Fruit fly (Drosophila melanogaster) whole organism, embryonic: ENCODE data around the gene Atx2.

Source experiments
- B-H2 ChIP-seq: fragments of 200-800 bp; sonication (Bioruptor generic); optimal IDR thresholded peaks from 2 replicates; lab custom pipeline; 2018; ENCODE audit warnings: missing biosample characterization, mild to moderate bottlenecking, missing genetic modification characterization
- BEAF-32 ChIP-seq: fragments of 200-800 bp; sonication (Bioruptor generic); optimal IDR thresholded peaks from 3 replicates; lab custom pipeline; 2017; ENCODE audit warnings: missing biosample characterization, missing genetic modification characterization, mild to moderate bottlenecking, moderate library complexity, missing genetic modification reagents
- Bgb ChIP-seq: fragments of 200-800 bp; sonication (Bioruptor generic); IDR thresholded peaks from 2 replicates; pipeline ENCODE4 v1.3.6; 2022; ENCODE audit warnings: missing biosample characterization, missing genetic modification characterization; ENCODE audit not compliant: partially characterized antibody
- CG12299 ChIP-seq: fragments of 200-800 bp; sonication (Bioruptor generic); optimal IDR thresholded peaks from 2 replicates; lab custom pipeline; 2018; ENCODE audit warnings: missing biosample characterization, mild to moderate bottlenecking, missing genetic modification characterization
- CG13287 ChIP-seq: fragments of 200-800 bp; sonication (Bioruptor generic); IDR thresholded peaks from 2 replicates; pipeline ENCODE4 v1.3.6; 2022; ENCODE audit warnings: missing biosample characterization, missing genetic modification characterization; ENCODE audit not compliant: partially characterized antibody
- CG14860 ChIP-seq: fragments of 200-800 bp; sonication (Bioruptor generic); IDR thresholded peaks from 3 replicates; pipeline ENCODE4 v1.3.6; 2022; ENCODE audit warnings: missing biosample characterization, missing genetic modification characterization; ENCODE audit not compliant: partially characterized antibody
- CG1603 ChIP-seq: fragments of 200-800 bp; sonication (Bioruptor generic); optimal IDR thresholded peaks from 2 replicates; lab custom pipeline; 2019; ENCODE audit warnings: missing biosample characterization, mild to moderate bottlenecking, missing genetic modification characterization, moderate library complexity
- CG17802 ChIP-seq: fragments of 200-800 bp; sonication (Bioruptor generic); optimal IDR thresholded peaks from 2 replicates; lab custom pipeline; 2018; ENCODE audit warnings: missing biosample characterization, mild to moderate bottlenecking, missing genetic modification characterization, moderate library complexity
- CG18619 ChIP-seq: fragments of 200-800 bp; sonication (Bioruptor generic); optimal IDR thresholded peaks from 3 replicates; lab custom pipeline; 2017; ENCODE audit warnings: missing biosample characterization, mild to moderate bottlenecking, missing genetic modification characterization
- CG2120 ChIP-seq: fragments of 200-800 bp; sonication (Bioruptor generic); optimal IDR thresholded peaks from 3 replicates; lab custom pipeline; 2016; ENCODE audit warnings: missing biosample characterization, missing genetic modification characterization
- CG2129 ChIP-seq: fragments of 200-800 bp; sonication (Bioruptor generic); IDR thresholded peaks from 2 replicates; pipeline ENCODE4 v1.3.6; 2022; ENCODE audit warnings: missing biosample characterization, missing genetic modification characterization; ENCODE audit not compliant: partially characterized antibody
- CG2712 ChIP-seq: fragments of 200-800 bp; optimal IDR thresholded peaks from 3 replicates; lab custom pipeline; 2019; ENCODE audit warnings: missing biosample characterization, mild to moderate bottlenecking, missing genetic modification characterization, moderate library complexity
- CG31365 ChIP-seq: fragments of 200-800 bp; sonication (Bioruptor generic); optimal IDR thresholded peaks from 2 replicates; lab custom pipeline; 2018; ENCODE audit warnings: missing biosample characterization, mild to moderate bottlenecking, missing genetic modification characterization
- CG3407 ChIP-seq: fragments of 200-800 bp; sonication (Bioruptor generic); optimal IDR thresholded peaks from 2 replicates; lab custom pipeline; 2018; ENCODE audit warnings: missing biosample characterization, mild to moderate bottlenecking, missing genetic modification characterization
- CG4617 ChIP-seq: fragments of 200-800 bp; sonication (Bioruptor generic); optimal IDR thresholded peaks from 3 replicates; lab custom pipeline; 2016; ENCODE audit warnings: missing biosample characterization, missing genetic modification characterization, borderline replicate concordance
- CG5953 ChIP-seq: fragments of 200-800 bp; sonication (Bioruptor generic); IDR thresholded peaks from 2 replicates; pipeline ENCODE4 v1.3.6; 2022; ENCODE audit warnings: missing biosample characterization, missing genetic modification characterization
- CG6765 ChIP-seq: fragments of 200-800 bp; sonication (Bioruptor generic); optimal IDR thresholded peaks from 3 replicates; lab custom pipeline; 2017; ENCODE audit warnings: missing biosample characterization, mild to moderate bottlenecking, missing genetic modification characterization
- CG6791 ChIP-seq: fragments of 200-800 bp; sonication (Bioruptor generic); IDR thresholded peaks from 3 replicates; pipeline ENCODE4 v1.3.6; 2022; ENCODE audit warnings: missing biosample characterization, missing genetic modification characterization; ENCODE audit not compliant: partially characterized antibody
- CG8290 ChIP-seq, 3 experiments: fragments of 200-800 bp; sonication (Bioruptor generic); optimal IDR thresholded peaks; 2 replicates each; lab custom pipeline; 2016 to 2019; ENCODE audit warnings: missing biosample characterization in 3 of 3, missing genetic modification characterization in 3 of 3, mild to moderate bottlenecking in 2 of 3, moderate library complexity in 1 of 3
- CG8924 ChIP-seq: fragments of 200-800 bp; optimal IDR thresholded peaks from 3 replicates; lab custom pipeline; 2019; ENCODE audit warnings: missing biosample characterization, mild to moderate bottlenecking, missing genetic modification characterization, moderate library complexity
- CG8944 ChIP-seq: fragments of 200-800 bp; sonication (Bioruptor generic); optimal IDR thresholded peaks from 3 replicates; lab custom pipeline; 2016; ENCODE audit warnings: missing biosample characterization, missing genetic modification characterization
- Dbx ChIP-seq: fragments of 200-800 bp; sonication (Bioruptor generic); IDR thresholded peaks from 3 replicates; pipeline ENCODE4 v1.3.6; 2022; ENCODE audit warnings: missing biosample characterization, missing genetic modification characterization
- Doc3 ChIP-seq: fragments of 200-800 bp; sonication (Bioruptor generic); IDR thresholded peaks from 3 replicates; pipeline ENCODE4 v1.3.6; 2022; ENCODE audit warnings: missing biosample characterization, missing genetic modification characterization; ENCODE audit not compliant: partially characterized antibody
- E2f2 ChIP-seq: fragments of 200-800 bp; sonication (Bioruptor generic); IDR thresholded peaks from 2 replicates; pipeline ENCODE4 v1.3.6; 2022; ENCODE audit warnings: missing biosample characterization, missing genetic modification characterization
- Fer1 ChIP-seq: fragments of 200-800 bp; sonication (Bioruptor generic); optimal IDR thresholded peaks from 2 replicates; lab custom pipeline; 2017; ENCODE audit warnings: missing biosample characterization, mild to moderate bottlenecking, missing genetic modification characterization
- HLH4C ChIP-seq: fragments of 200-800 bp; sonication (Bioruptor generic); IDR thresholded peaks from 3 replicates; pipeline ENCODE4 v1.3.6; 2022; ENCODE audit warnings: missing biosample characterization, missing genetic modification characterization; ENCODE audit not compliant: partially characterized antibody
- Hand ChIP-seq: fragments of 200-800 bp; sonication (Bioruptor generic); optimal IDR thresholded peaks from 2 replicates; lab custom pipeline; 2017; ENCODE audit warnings: mild to moderate bottlenecking, missing biosample characterization, missing genetic modification reagents, missing genetic modification characterization
- HmgZ ChIP-seq: fragments of 200-800 bp; sonication (Bioruptor generic); optimal IDR thresholded peaks from 2 replicates; lab custom pipeline; 2018; ENCODE audit warnings: missing biosample characterization, mild to moderate bottlenecking, missing genetic modification characterization
- Hmx ChIP-seq: fragments of 200-800 bp; sonication (Bioruptor generic); optimal IDR thresholded peaks from 2 replicates; lab custom pipeline; 2016; ENCODE audit warnings: missing biosample characterization, missing genetic modification characterization
- MESR4 ChIP-seq: fragments of 200-800 bp; sonication (Bioruptor generic); optimal IDR thresholded peaks from 2 replicates; lab custom pipeline; 2018; ENCODE audit warnings: missing biosample characterization, mild to moderate bottlenecking, missing genetic modification characterization, moderate library complexity
- Med ChIP-seq: fragments of 200-800 bp; sonication (Bioruptor generic); peaks from one replicate; lab custom pipeline; 2016; ENCODE audit warnings: missing biosample characterization, missing genetic modification characterization, mild to moderate bottlenecking, inconsistent platforms, moderate library complexity
- Opbp ChIP-seq: fragments of 200-800 bp; sonication (Bioruptor generic); IDR thresholded peaks from 3 replicates; pipeline ENCODE4 v1.3.6; 2022; ENCODE audit warnings: missing biosample characterization, missing genetic modification characterization; ENCODE audit not compliant: partially characterized antibody
- Sry-β ChIP-seq: fragments of 200-800 bp; sonication (Bioruptor generic); optimal IDR thresholded peaks from 2 replicates; lab custom pipeline; 2018; ENCODE audit warnings: missing biosample characterization, mild to moderate bottlenecking, missing genetic modification characterization, moderate library complexity
- ara ChIP-seq: fragments of 200-800 bp; sonication (Bioruptor generic); IDR thresholded peaks from 2 replicates; pipeline ENCODE4 v1.3.6; 2022; ENCODE audit warnings: missing biosample characterization, missing genetic modification characterization
- bbx ChIP-seq: fragments of 200-800 bp; sonication (Bioruptor generic); IDR thresholded peaks from 2 replicates; pipeline ENCODE4 v1.3.6; 2022; ENCODE audit warnings: missing biosample characterization, missing genetic modification characterization; ENCODE audit not compliant: partially characterized antibody
- croc ChIP-seq: fragments of 200-800 bp; sonication (Bioruptor generic); conservative IDR thresholded peaks from 3 replicates; pipeline ENCODE4 v1.3.6; 2022; ENCODE audit warnings: missing biosample characterization, missing genetic modification characterization
- crp ChIP-seq, 2 experiments: fragments of 200-800 bp; sonication (Bioruptor generic); optimal IDR thresholded peaks; 2 replicates in 1 of 2; 3 replicates in 1 of 2; lab custom pipeline; 2017; ENCODE audit warnings: missing biosample characterization in 2 of 2, missing genetic modification characterization in 2 of 2, mild to moderate bottlenecking in 1 of 2, moderate library complexity in 1 of 2
- dysf ChIP-seq: fragments of 200-800 bp; sonication (Bioruptor generic); IDR thresholded peaks from 3 replicates; pipeline ENCODE4 v1.3.6; 2022; ENCODE audit warnings: missing biosample characterization, missing genetic modification characterization
- gcm2 ChIP-seq: fragments of 200-800 bp; sonication (Bioruptor generic); optimal IDR thresholded peaks from 2 replicates; lab custom pipeline; 2016; ENCODE audit warnings: missing biosample characterization, missing genetic modification characterization
- hbn ChIP-seq: fragments of 200-800 bp; sonication (Bioruptor generic); IDR thresholded peaks from 2 replicates; pipeline ENCODE4 v1.3.6; 2022; ENCODE audit warnings: missing biosample characterization, missing genetic modification characterization; ENCODE audit not compliant: partially characterized antibody
- lilli ChIP-seq: fragments of 200-800 bp; sonication (Bioruptor generic); optimal IDR thresholded peaks from 3 replicates; lab custom pipeline; 2016; ENCODE audit warnings: missing biosample characterization, missing genetic modification characterization
- pho ChIP-seq: fragments of 200-800 bp; sonication (Bioruptor generic); optimal IDR thresholded peaks from 2 replicates; lab custom pipeline; 2016; ENCODE audit warnings: missing biosample characterization, missing genetic modification characterization
- run ChIP-seq: fragments of 200-800 bp; sonication (Bioruptor generic); optimal IDR thresholded peaks from 3 replicates; lab custom pipeline; 2018; ENCODE audit warnings: missing biosample characterization, mild to moderate bottlenecking, missing genetic modification characterization
- salm ChIP-seq: fragments of 200-800 bp; sonication (Bioruptor generic); optimal IDR thresholded peaks from 2 replicates; lab custom pipeline; 2018; ENCODE audit warnings: missing biosample characterization, mild to moderate bottlenecking, missing genetic modification characterization
- sens ChIP-seq: fragments of 200-800 bp; sonication (Bioruptor generic); peaks from one replicate; lab custom pipeline; 2016; ENCODE audit warnings: missing biosample characterization, missing genetic modification characterization
- slbo ChIP-seq: fragments of 200-800 bp; sonication (Bioruptor generic); IDR thresholded peaks from 2 replicates; pipeline ENCODE4 v1.3.6; 2022; ENCODE audit warnings: missing biosample characterization, missing genetic modification characterization
- tin ChIP-seq: fragments of 200-800 bp; sonication (Bioruptor generic); optimal IDR thresholded peaks from 3 replicates; lab custom pipeline; 2016; ENCODE audit warnings: missing biosample characterization, missing genetic modification characterization
- trem ChIP-seq: fragments of 200-800 bp; optimal IDR thresholded peaks from 3 replicates; lab custom pipeline; 2019; ENCODE audit warnings: missing biosample characterization, mild to moderate bottlenecking, missing genetic modification characterization, moderate library complexity

The Atx2 gene

dm6 chr3R:15363608-15364007, 44.6 kb upstream of the Atx2 start, which contains the start of gene CG6171 (continued):
- TF ChIP-seq gcm2 (GFP tag; lab: Kevin White, UChicago) (no peak), CG3407 (GFP tag; lab: Kevin White, UChicago) (no peak), B-H2 (no peak), CG4617 (GFP tag; lab: Kevin White, UChicago) (peak; percentile 72), Med (peak; percentile 82), slbo (GFP tag; lab: Robert Waterston, UW) (no peak), croc (GFP tag; lab: Robert Waterston, UW) (no peak), CG31365 (tag; lab: Kevin White, UChicago) (no peak), pho (GFP tag; lab: Kevin White, UChicago) (no peak), Opbp (peak; percentile 43; the same call in 1 of the 3 replicates), CG6791 (GFP tag; lab: Robert Waterston, UW) (peak; percentile 70; the same call in 2 of the 3 replicates), CG8924 (tag; lab: Kevin White, UChicago) (no peak), dysf (GFP tag; lab: Robert Waterston, UW) (no peak), HLH4C (GFP tag; lab: Robert Waterston, UW) (peak; percentile 47; the same call in 2 of the 3 replicates), trem (tag; lab: Kevin White, UChicago) (no peak), CG5953 (GFP tag; lab: Robert Waterston, UW) (no peak), hbn (GFP tag; lab: Robert Waterston, UW) (peak; percentile 44; the same call in 1 of the 2 replicates), Doc3 (0 out of 3 replicates have a peak, but pooled peaks have one; percentile 17), CG6765 (no peak), Sry-β (GFP tag; lab: Kevin White, UChicago) (no peak), HmgZ (tag; lab: Kevin White, UChicago) (peak; percentile 17), CG17802 (no peak), CG18619 (GFP tag; lab: Kevin White, UChicago) (no peak), CG8944 (no peak), Hand (GFP tag; lab: Kevin White, UChicago) (no peak), crp (GFP tag; optimal IDR thresholded peaks at IDR 0.05; lab: Kevin White, UChicago) (peak in 1 of 2 experiments; percentile 15), tin (GFP tag; lab: Kevin White, UChicago) (no peak), CG12299 (tag; lab: Kevin White, UChicago) (no peak), ara (GFP tag; lab: Robert Waterston, UW) (no peak), bbx (0 out of 2 replicates have a peak, but pooled peaks have one; percentile 55), Fer1 (GFP tag; lab: Kevin White, UChicago) (no peak), Bgb (GFP tag; lab: Robert Waterston, UW) (peak; percentile 30; the same call in 1 of the 2 replicates), CG13287 (GFP tag; lab: Robert Waterston, UW) (peak; percentile 75), CG2129 (GFP tag; lab: Robert Waterston, UW) (peak; percentile 34; the same call in 1 of the 2 replicates), salm (tag; lab: Kevin White, UChicago) (no peak), CG1603 (peak; percentile 47), CG2120 (GFP tag; lab: Kevin White, UChicago) (peak; percentile 44), Dbx (no peak), Hmx (GFP tag; lab: Kevin White, UChicago) (no peak), CG8290 (GFP tag; optimal IDR thresholded peaks at IDR 0.05; lab: Kevin White, UChicago) (no peak), CG8290 (tag; optimal IDR thresholded peaks at IDR 0.05; lab: Kevin White, UChicago) (no peak), BEAF-32 (GFP tag; lab: Kevin White, UChicago) (peak; percentile 63), CG14860 (peak; percentile 48; the same call in 1 of the 3 replicates), E2f2 (GFP tag; lab: Robert Waterston, UW) (peak; percentile 91), CG2712 (tag; lab: Kevin White, UChicago) (no peak), lilli (GFP tag; lab: Kevin White, UChicago) (peak; percentile 28), MESR4 (GFP tag; lab: Kevin White, UChicago) (peak; percentile 64), sens (GFP tag; lab: Kevin White, UChicago) (peak; percentile 80), run (tag; lab: Kevin White, UChicago) (no peak)
- TF ChIP-seq, all 482 proteins: peak for 49
